Worm (Caenorhabditis elegans): Measurements from ENCODE around the gene slc-25A26.

Gene slc-25A26

DNA sequence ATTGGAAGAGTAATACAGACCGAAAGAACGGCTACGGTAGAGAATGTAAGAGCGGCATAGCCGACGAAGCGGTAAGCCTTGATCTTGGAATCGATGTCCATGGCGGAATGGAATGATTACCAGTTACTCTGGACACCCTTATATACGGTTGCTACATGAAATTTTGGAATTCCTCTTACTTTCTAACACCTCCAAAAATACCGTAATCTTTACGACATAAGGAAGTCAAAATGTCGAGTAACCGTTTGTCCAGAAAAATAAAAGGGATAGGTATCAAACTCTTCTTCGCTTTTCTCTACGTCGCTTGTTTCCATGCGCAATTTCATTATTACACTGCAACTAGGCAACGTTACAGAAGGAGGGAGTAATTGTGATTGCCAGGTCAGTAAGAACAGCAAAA lies 49.5 kb downstream of the slc-25A26 start, which contains the start of gene col-119:
TSS of gene col-119 (minus strand) at position 101 of the 400 bp plus-strand sequence.
- TF ChIP-seq nhr-11 (tag; optimal IDR thresholded peaks at IDR 0.05) (no peak), Y55F3AM.14 (GFP tag; optimal IDR thresholded peaks at IDR 0.05) (no peak), ztf-11 (tag; optimal IDR thresholded peaks at IDR 0.05) (no peak), unc-55 (GFP tag; optimal IDR thresholded peaks at IDR 0.05) (no peak), ceh-82 (tag; optimal IDR thresholded peaks at IDR 0.05) (no peak), nhr-6 (tag; optimal IDR thresholded peaks at IDR 0.05) (no peak), peb-1 (tag; optimal IDR thresholded peaks at IDR 0.05) (no peak), mab-5 (tag; optimal IDR thresholded peaks at IDR 0.05) (no peak), snpc-4 (tag; optimal IDR thresholded peaks at IDR 0.05) (no peak), sem-4 (tag; optimal IDR thresholded peaks at IDR 0.05) (no peak)

All from whole organism, L2 larva.